Worm (Caenorhabditis elegans) whole organism, late embryonic: ENCODE data around the gene T19H5.4.

Source experiments
- C08G9.2 ChIP-seq: sonication (generic microtip); optimal IDR thresholded peaks from 2 replicates; lab custom pipeline; 2016; ENCODE audit warnings: mild to moderate bottlenecking, missing genetic modification characterization, moderate library complexity, missing compliant biosample characterization
- C38D4.7 ChIP-seq: fragments of 200-800 bp; sonication (Bioruptor generic); optimal IDR thresholded peaks from 2 replicates; lab custom pipeline; 2018; ENCODE audit warnings: mild to moderate bottlenecking, missing genetic modification characterization, moderate library complexity, missing compliant biosample characterization
- K02D7.2 ChIP-seq: sonication (generic microtip); optimal IDR thresholded peaks from 2 replicates; lab custom pipeline; 2017; ENCODE audit warnings: mild to moderate bottlenecking, missing genetic modification characterization, missing compliant biosample characterization
- Y22D7AL.16 ChIP-seq: sonication (generic microtip); optimal IDR thresholded peaks from 2 replicates; lab custom pipeline; 2016; ENCODE audit warnings: missing genetic modification characterization, missing compliant biosample characterization
- ceh-14 ChIP-seq: sonication (generic microtip); optimal IDR thresholded peaks from 2 replicates; lab custom pipeline; 2016; ENCODE audit warnings: missing genotype, missing genetic modification characterization, missing compliant biosample characterization
- ceh-18 ChIP-seq: sonication (generic microtip); optimal IDR thresholded peaks from 2 replicates; lab custom pipeline; 2016; ENCODE audit warnings: missing genetic modification characterization, missing compliant biosample characterization
- ceh-19 ChIP-seq: fragments of 200-800 bp; sonication (Bioruptor generic); optimal IDR thresholded peaks from 2 replicates; lab custom pipeline; 2018; ENCODE audit warnings: mild to moderate bottlenecking, missing genetic modification characterization, missing compliant biosample characterization
- ceh-31 ChIP-seq: sonication (generic microtip); optimal IDR thresholded peaks from 2 replicates; lab custom pipeline; 2016; ENCODE audit warnings: missing genetic modification characterization, missing compliant biosample characterization
- ceh-34 ChIP-seq: sonication (generic microtip); optimal IDR thresholded peaks from 2 replicates; lab custom pipeline; 2016; ENCODE audit warnings: mild to moderate bottlenecking, missing genetic modification characterization, missing compliant biosample characterization
- ceh-9 ChIP-seq: sonication (generic microtip); optimal IDR thresholded peaks from 2 replicates; lab custom pipeline; 2016; ENCODE audit warnings: mild to moderate bottlenecking, missing genetic modification characterization, inconsistent platforms, missing compliant biosample characterization
- che-1 ChIP-seq: sonication (generic microtip); optimal IDR thresholded peaks from 2 replicates; lab custom pipeline; 2016; ENCODE audit warnings: mild to moderate bottlenecking, missing genetic modification characterization, missing compliant biosample characterization
- dve-1 ChIP-seq: sonication (generic microtip); optimal IDR thresholded peaks from 2 replicates; lab custom pipeline; 2017; ENCODE audit warnings: antibody characterized with exemption, mild to moderate bottlenecking, missing genetic modification characterization, missing compliant biosample characterization
- elt-2 ChIP-seq: sonication (generic microtip); optimal IDR thresholded peaks from 2 replicates; lab custom pipeline; 2016; ENCODE audit warnings: missing genetic modification reagents, missing genetic modification characterization, missing compliant biosample characterization
- ets-4 ChIP-seq: sonication (generic microtip); optimal IDR thresholded peaks from 2 replicates; lab custom pipeline; 2016; ENCODE audit warnings: missing genetic modification characterization, missing compliant biosample characterization
- eyg-1 ChIP-seq: sonication (generic microtip); optimal IDR thresholded peaks from 2 replicates; lab custom pipeline; 2016; ENCODE audit warnings: missing genotype, missing genetic modification characterization, missing compliant biosample characterization
- hlh-30 ChIP-seq: sonication (generic microtip); optimal IDR thresholded peaks from 2 replicates; lab custom pipeline; 2017; ENCODE audit warnings: antibody characterized with exemption, missing genetic modification characterization, missing compliant biosample characterization; ENCODE audit not compliant: insufficient read depth
- hlh-6 ChIP-seq: sonication (generic microtip); optimal IDR thresholded peaks from 2 replicates; lab custom pipeline; 2016; ENCODE audit warnings: missing genotype, missing genetic modification characterization, missing compliant biosample characterization
- lim-6 ChIP-seq: sonication (generic microtip); optimal IDR thresholded peaks from 2 replicates; lab custom pipeline; 2016; ENCODE audit warnings: missing genetic modification characterization, missing compliant biosample characterization
- lin-11 ChIP-seq: fragments of 200-800 bp; sonication (Bioruptor generic); optimal IDR thresholded peaks from 2 replicates; lab custom pipeline; 2018; ENCODE audit warnings: mild to moderate bottlenecking, missing genetic modification characterization, missing compliant biosample characterization
- mec-3 ChIP-seq: sonication (generic microtip); optimal IDR thresholded peaks from 2 replicates; lab custom pipeline; 2016; ENCODE audit warnings: borderline replicate concordance, missing genetic modification characterization, missing compliant biosample characterization
- nfya-1 ChIP-seq: sonication (generic microtip); optimal IDR thresholded peaks from 2 replicates; lab custom pipeline; 2017; ENCODE audit warnings: missing genetic modification characterization, mild to moderate bottlenecking, missing compliant biosample characterization, antibody characterized with exemption, moderate library complexity
- npax-4 ChIP-seq: sonication (generic microtip); optimal IDR thresholded peaks from 2 replicates; lab custom pipeline; 2016; ENCODE audit warnings: missing genetic modification characterization, missing compliant biosample characterization
- odd-2 ChIP-seq: sonication (generic microtip); optimal IDR thresholded peaks from 2 replicates; lab custom pipeline; 2017; ENCODE audit warnings: antibody characterized with exemption, mild to moderate bottlenecking, missing genetic modification characterization, missing compliant biosample characterization
- sdc-2 ChIP-seq: sonication (generic microtip); optimal IDR thresholded peaks from 2 replicates; lab custom pipeline; 2016; ENCODE audit warnings: missing genotype, missing genetic modification characterization, missing compliant biosample characterization
- sox-2 ChIP-seq: fragments of 200-800 bp; sonication (Bioruptor generic); IDR thresholded peaks from 2 replicates; pipeline ENCODE4 v1.3.6; 2022; ENCODE audit warnings: missing genetic modification reagents, missing genetic modification characterization, missing compliant biosample characterization
- sox-4 ChIP-seq: sonication (generic microtip); optimal IDR thresholded peaks from 2 replicates; lab custom pipeline; 2017; ENCODE audit warnings: mild to moderate bottlenecking, missing genetic modification characterization, inconsistent platforms, missing compliant biosample characterization
- tbx-2 ChIP-seq: sonication (generic microtip); optimal IDR thresholded peaks from 2 replicates; lab custom pipeline; 2016; ENCODE audit warnings: missing genetic modification characterization, missing compliant biosample characterization
- tbx-7 ChIP-seq: sonication (generic microtip); optimal IDR thresholded peaks from 2 replicates; lab custom pipeline; 2016; ENCODE audit warnings: missing genotype, missing genetic modification characterization, missing compliant biosample characterization
- ttx-3 ChIP-seq: sonication (generic microtip); optimal IDR thresholded peaks from 2 replicates; lab custom pipeline; 2016; ENCODE audit warnings: missing genetic modification reagents, missing genetic modification characterization, missing compliant biosample characterization
- unc-55 ChIP-seq: sonication (generic microtip); optimal IDR thresholded peaks from 2 replicates; lab custom pipeline; 2017; ENCODE audit warnings: missing biosample characterization, missing genetic modification reagents, missing genetic modification characterization

The T19H5.4 gene

DNA sequence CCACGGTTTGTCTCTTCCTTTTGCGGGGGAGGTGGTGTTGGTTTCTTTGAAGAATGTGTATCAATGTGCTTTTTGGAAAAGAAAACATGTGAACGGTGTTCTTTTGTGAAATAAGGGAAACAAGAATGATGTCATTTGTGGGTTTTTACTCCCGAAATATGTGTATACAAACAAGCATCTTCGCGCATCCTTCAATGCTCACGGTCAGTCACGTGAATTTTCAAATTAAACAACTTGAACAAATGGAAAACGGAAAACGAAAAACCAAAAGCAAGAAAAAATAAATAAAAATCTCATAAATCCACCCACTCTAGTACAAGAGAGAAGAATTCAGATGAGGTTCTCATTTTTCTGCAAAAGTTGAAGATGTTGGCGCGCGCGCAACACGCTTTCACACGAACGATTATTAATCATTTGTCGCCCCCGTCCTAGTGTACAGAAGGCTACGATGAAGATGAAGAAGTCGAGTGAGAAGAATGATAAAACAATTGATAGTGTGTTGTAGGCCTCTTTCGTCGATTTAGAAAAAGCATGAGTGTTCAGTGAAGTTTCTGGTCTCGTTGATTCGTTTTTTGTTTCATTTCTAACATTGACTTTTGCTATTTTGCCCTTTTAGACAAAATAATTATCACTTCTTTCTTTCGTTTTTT lies 2.0 kb downstream of the T19H5.4 start:
- no peak for TF ChIP-seq elt-2 (tag; lab: Kevin White, UChicago)
- no peak for TF ChIP-seq lin-11
- no peak for TF ChIP-seq hlh-30
- TF ChIP-seq ceh-34 (tag; lab: Kevin White, UChicago): no peak
- TF ChIP-seq sdc-2: no peak
- no peak for TF ChIP-seq hlh-6 (tag; lab: Kevin White, UChicago)
- no peak for TF ChIP-seq Y22D7AL.16 (tag; lab: Kevin White, UChicago)
- TF ChIP-seq odd-2 (tag; lab: Kevin White, UChicago): no peak
- TF ChIP-seq K02D7.2 (tag; lab: Kevin White, UChicago): no peak
- TF ChIP-seq mec-3: no peak
- no peak for TF ChIP-seq ceh-9 (tag; lab: Kevin White, UChicago)
- TF ChIP-seq eyg-1 (tag; lab: Kevin White, UChicago): no peak
- TF ChIP-seq npax-4 (tag; lab: Kevin White, UChicago): no peak
- TF ChIP-seq sox-2 (GFP tag; lab: Robert Waterston, UW): no peak
- TF ChIP-seq sox-4 (tag; lab: Kevin White, UChicago): no peak
- TF ChIP-seq dve-1 (tag; lab: Kevin White, UChicago): no peak
- TF ChIP-seq ceh-14 (tag; lab: Kevin White, UChicago): no peak
- TF ChIP-seq tbx-7 (tag; lab: Kevin White, UChicago): no peak

DNA sequence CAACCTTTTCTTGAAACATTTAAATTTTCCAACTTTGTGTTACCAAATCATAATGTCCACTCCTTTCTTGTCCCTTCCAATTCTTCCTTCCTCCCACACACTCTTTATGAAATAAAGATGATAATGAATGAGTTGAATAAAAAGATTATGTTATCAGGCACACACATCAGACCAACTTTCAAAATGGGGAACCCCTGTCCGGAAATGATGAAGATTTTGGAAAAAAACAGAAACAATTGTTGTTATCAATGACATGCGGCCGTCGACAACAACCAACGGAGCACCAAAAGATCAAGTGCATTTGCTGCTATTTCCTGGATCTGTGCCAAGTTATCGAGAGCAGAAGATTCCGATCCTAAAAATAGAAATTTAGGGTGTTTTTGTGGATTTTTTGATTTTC lies 3.8 kb downstream of the T19H5.4 start:
- TF ChIP-seq elt-2 (tag; lab: Kevin White, UChicago) (peak; percentile 28), C08G9.2 (tag; lab: Kevin White, UChicago) (no peak)

DNA sequence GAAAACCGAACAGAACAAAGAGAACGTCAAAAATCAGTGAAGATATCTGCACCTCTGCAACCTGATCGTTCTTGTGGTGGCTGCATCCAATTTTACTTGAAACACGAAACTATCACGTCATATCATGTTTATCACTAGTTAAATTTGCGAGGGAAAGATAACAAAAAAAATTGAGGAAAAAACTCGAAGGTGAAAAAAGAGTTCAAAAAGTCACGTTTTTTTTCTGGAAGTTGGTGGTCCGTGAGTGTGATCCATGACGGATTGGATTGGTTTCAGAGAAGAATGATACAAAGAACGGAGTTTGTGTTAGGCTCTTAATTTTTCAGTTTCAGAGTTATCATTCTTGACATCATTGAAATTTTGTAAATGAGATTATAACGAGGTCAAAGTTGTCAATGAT lies 4.7 kb downstream of the T19H5.4 start:
- TF ChIP-seq ceh-31 (tag; lab: Kevin White, UChicago) (no peak), unc-55 (GFP tag; lab: Kevin White, UChicago) (no peak), mec-3 (no peak), Y22D7AL.16 (tag; lab: Kevin White, UChicago) (no peak), lim-6 (tag; lab: Kevin White, UChicago) (no peak), tbx-2 (tag; lab: Kevin White, UChicago) (no peak), ceh-18 (tag; lab: Kevin White, UChicago) (no peak)

DNA sequence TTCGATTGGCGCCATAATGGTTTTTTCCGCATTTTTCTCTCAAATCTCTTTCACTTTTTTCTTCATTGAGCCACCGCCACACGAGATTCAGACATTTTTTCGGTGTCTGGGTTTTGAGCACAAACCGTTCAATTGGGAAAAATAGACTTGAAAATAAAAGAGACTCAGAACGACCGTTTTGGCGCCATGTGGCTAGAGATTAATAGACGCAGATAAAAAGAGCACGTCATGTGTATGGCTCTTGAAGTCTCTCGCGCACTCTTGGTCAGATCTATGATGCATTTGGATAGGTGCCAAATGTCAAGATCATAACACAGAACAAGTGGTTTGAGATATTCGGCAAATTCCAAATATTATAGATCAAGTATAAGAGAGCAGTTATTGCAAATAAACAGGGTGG lies 5.8 kb downstream of the T19H5.4 start:
- TF ChIP-seq npax-4 (tag; lab: Kevin White, UChicago): no peak
- no peak for TF ChIP-seq C38D4.7 (GFP tag; lab: Kevin White, UChicago)

DNA sequence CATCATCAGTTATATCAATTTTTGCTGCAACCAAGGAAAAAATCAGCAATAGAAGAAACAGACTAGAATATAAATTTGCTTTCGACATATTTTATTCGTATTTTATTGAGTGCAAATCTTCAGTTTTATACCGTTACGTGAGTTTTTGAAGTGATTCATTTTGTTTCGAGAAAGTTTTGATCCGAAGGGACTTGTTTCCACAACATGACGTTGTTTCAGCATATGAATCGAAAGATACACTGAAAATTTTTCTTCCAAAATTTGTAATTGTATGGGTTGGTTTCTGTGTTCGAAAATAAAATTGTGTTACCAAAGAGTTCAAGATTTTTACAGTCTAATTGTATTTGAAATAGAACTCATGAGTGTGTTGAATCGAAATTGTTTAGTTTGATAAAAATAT lies 7.2 kb downstream of the T19H5.4 start, which contains the start of gene T19H5.7:
T19H5.7 (minus strand) TSS at position 101 of the 400 bp plus-strand sequence.
- TF ChIP-seq ttx-3 (tag; lab: Kevin White, UChicago) (no peak), lin-11 (no peak), ceh-19 (GFP tag; lab: Kevin White, UChicago) (no peak), elt-2 (tag; lab: Kevin White, UChicago) (no peak)
- TF ChIP-seq, all 69 proteins: peak for 0

DNA sequence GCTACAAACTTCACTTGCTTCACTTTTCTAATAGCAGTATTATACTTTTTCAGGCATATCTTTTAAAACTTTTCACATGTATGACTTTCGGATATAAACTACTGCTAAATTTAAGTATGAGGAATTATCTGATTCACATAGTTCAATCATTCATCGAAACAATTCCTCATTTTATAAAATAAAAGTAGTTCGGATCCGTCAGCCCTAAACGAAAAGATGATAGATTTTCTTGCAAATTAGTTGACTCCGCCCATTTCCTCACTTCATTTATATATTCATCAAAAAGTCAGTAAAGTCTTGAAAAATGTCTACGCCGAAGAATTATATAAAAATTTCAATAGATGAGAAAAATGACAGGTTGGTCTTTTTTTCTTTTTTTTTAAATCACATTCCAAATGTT lies 9.6 kb downstream of the T19H5.4 start, which contains the start of gene chil-27:
chil-27 (plus strand) TSS at position 301 of the 400 bp plus-strand sequence.
- no peak for TF ChIP-seq che-1 (tag; lab: Kevin White, UChicago)
- TF ChIP-seq nfya-1 (tag; lab: Kevin White, UChicago): no peak
- no peak for TF ChIP-seq eyg-1 (tag; lab: Kevin White, UChicago)
- TF ChIP-seq ets-4 (tag; lab: Kevin White, UChicago): no peak
- no peak for TF ChIP-seq ttx-3 (tag; lab: Kevin White, UChicago)
